Worm (Caenorhabditis elegans): ENCODE results near the gene ZK669.2.

The ZK669.2 gene

ce11 chrII:7921155-7921554, 16.8 kb downstream of the ZK669.2 start (continued):
- TF ChIP-seq lsy-2 (tag; optimal IDR thresholded peaks at IDR 0.05), result no peak
- no peak for TF ChIP-seq snpc-4 (tag; optimal IDR thresholded peaks at IDR 0.05)
- no peak for TF ChIP-seq fkh-4 (tag; optimal IDR thresholded peaks at IDR 0.05; ENCODE audit: borderline replicate concordance)
- no peak for TF ChIP-seq egl-27 (tag; optimal IDR thresholded peaks at IDR 0.05)
- TF ChIP-seq nhr-11 (tag; optimal IDR thresholded peaks at IDR 0.05), result no peak
- no peak for TF ChIP-seq sptf-1 (tag; optimal IDR thresholded peaks at IDR 0.05)
- TF ChIP-seq unc-98 (GFP tag; IDR thresholded peaks at IDR 0.05), result no peak
- TF ChIP-seq skn-1 (tag; optimal IDR thresholded peaks at IDR 0.05), result no peak

DNA sequence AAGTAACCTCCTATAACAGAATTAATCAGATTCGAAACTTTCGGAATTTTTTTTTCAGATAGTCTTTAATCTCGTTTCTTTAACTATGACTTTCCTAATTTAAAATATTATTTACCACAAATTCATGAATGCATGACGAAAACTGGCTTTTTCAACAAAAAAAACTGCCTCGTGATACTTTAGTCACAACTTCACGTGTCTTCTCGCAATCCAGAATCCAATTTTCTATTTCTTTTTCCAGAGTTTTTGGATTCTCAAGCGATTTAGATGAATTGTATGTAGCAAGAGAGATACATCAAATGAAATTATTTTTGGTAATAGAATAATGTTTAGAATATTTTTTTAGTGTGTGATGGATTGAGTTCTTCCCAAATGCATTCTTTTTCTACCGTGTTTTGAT, 17.8 kb downstream of the ZK669.2 start:
- TF ChIP-seq nhr-71 (tag; optimal IDR thresholded peaks at IDR 0.05) (peak; percentile 27), ceh-8 (GFP tag; optimal IDR thresholded peaks at IDR 0.05) (no peak), lin-14 (GFP tag; optimal IDR thresholded peaks at IDR 0.05) (peak; percentile 56), ceh-63 (GFP tag; optimal IDR thresholded peaks at IDR 0.05) (peak; percentile 44)

DNA sequence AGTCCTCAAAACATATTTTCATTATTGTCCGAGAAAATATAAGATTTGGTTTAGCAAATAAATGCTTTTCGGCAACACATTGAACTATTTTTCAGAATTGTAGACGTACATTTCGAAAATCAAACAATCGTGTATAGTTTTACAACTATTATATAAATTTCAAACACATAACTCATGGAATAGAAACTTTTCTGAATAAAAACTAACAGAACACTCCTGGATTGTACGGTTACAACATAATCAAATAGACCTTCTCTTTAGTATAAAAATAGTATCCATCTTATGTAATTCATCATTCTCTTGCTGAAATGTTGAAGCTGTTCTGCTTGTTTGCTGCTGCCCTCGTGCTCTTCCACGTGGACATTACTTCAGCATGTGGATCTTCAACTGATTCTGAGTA, 27.0 kb downstream of the ZK669.2 start, which contains the start of gene ZK675.4:
TSS of gene ZK675.4 (plus strand) at position 301 of the 400 bp plus-strand sequence.
- no peak for TF ChIP-seq nhr-12 (tag; optimal IDR thresholded peaks at IDR 0.05)
- TF ChIP-seq zip-4 (GFP tag; optimal IDR thresholded peaks at IDR 0.05), result no peak

DNA sequence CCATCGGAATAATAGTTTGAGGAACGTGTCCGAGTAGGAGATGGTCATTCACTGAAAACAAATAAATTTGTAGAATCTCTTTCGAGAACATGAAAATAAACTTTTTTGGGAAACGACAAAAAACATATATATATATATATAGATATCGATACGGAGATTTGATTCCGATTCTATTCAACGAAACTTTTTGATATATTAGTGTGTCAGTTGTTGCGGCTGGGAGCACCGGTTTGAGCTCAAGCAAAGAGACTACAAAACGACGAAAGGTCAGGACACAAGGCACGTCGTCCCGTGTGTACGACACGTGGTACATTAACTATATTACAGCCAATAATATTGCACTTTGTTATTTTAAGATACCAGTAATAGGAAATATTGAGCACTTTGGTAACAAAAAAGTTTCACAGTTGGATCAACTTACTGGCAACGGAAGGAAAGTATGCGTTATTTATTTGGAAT, 30.4 kb downstream of the ZK669.2 start, which contains the start of gene best-23:
TSS of gene best-23 (minus strand) at position 51 of the 459 bp plus-strand sequence.
- TF ChIP-seq aly-2 (tag; optimal IDR thresholded peaks at IDR 0.05), result no peak
- peak; percentile 61 for TF ChIP-seq nhr-19 (GFP tag; conservative IDR thresholded peaks at IDR 0.05)
- peak; percentile 36 for TF ChIP-seq ztf-4 (tag; optimal IDR thresholded peaks at IDR 0.05)
- TF ChIP-seq Y116A8C.19 (tag; optimal IDR thresholded peaks at IDR 0.05; ENCODE audit: borderline replicate concordance), result no peak
- peak; percentile 63 for TF ChIP-seq rnt-1 (tag; optimal IDR thresholded peaks at IDR 0.05)
- peak; percentile 2 to 26 for TF ChIP-seq lsy-2 (tag; optimal IDR thresholded peaks at IDR 0.05)
- no peak for TF ChIP-seq ceh-8 (GFP tag; optimal IDR thresholded peaks at IDR 0.05)
- TF ChIP-seq nhr-71 (tag; optimal IDR thresholded peaks at IDR 0.05), result peak; percentile 76
- TF ChIP-seq egl-27 (tag; optimal IDR thresholded peaks at IDR 0.05), result no peak
- TF ChIP-seq mab-9 (GFP tag; IDR thresholded peaks at IDR 0.05), result no peak
- peak; percentile 44 for TF ChIP-seq nhr-20 (tag; optimal IDR thresholded peaks at IDR 0.05)
- peak; percentile 28 for TF ChIP-seq snu-23 (GFP tag; optimal IDR thresholded peaks at IDR 0.05)
- no peak for TF ChIP-seq lin-15B (tag; optimal IDR thresholded peaks at IDR 0.05)
- no peak for TF ChIP-seq sup-37 (GFP tag; optimal IDR thresholded peaks at IDR 0.05)
- peak; percentile 66 for TF ChIP-seq lin-14 (GFP tag; optimal IDR thresholded peaks at IDR 0.05)

DNA sequence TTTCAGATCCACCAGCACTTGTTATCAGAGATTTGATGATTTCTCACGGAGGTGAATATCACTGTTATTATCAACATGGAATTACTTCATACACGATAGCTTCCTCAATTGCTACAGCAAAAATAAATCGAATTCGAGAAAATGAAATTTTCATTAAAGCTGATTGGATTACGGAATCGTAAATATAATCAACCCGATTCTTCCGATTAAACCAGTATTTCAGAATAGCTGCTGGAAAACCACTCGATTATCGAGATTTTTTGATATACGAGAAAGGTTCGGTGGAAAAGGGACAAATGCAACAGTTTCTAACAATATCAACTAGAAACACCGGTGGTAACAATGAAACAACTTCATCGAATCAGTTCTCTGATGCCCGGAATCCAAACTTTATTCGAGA, 36.0 kb downstream of the ZK669.2 start:
- no peak for TF ChIP-seq efl-1 (optimal IDR thresholded peaks at IDR 0.05)
- peak in 1 of 2 experiments; percentile 90 for TF ChIP-seq efl-1 (GFP tag; optimal IDR thresholded peaks at IDR 0.05 in 1 of 2)
- no peak for TF ChIP-seq alr-1 (tag; optimal IDR thresholded peaks at IDR 0.05; ENCODE audit: borderline replicate concordance)

DNA sequence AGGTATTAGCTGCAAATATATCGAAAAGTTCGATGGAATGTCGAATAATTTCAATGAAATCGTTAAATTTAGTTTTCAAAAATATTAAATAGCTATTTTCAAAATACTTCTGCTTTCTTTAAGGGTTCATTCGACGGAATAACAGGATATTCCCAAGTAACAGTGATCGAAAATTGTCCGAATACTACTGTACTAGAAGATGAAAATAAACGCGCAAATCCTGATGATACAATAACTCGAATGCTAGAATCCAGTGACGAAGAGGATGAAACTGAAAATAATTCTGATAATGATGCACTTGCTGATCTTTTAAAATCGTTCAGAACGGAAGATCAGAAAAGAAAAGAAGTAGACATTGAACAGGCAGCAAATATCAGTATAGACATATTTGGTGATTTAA, 37.2 kb downstream of the ZK669.2 start:
- TF ChIP-seq elt-2 (tag; optimal IDR thresholded peaks at IDR 0.05) (no peak), swsn-7 (tag; optimal IDR thresholded peaks at IDR 0.05) (no peak), mef-2 (tag; optimal IDR thresholded peaks at IDR 0.05) (no peak), nhr-20 (tag; optimal IDR thresholded peaks at IDR 0.05) (no peak), fkh-8 (tag; optimal IDR thresholded peaks at IDR 0.05) (no peak), tlp-1 (tag; optimal IDR thresholded peaks at IDR 0.05) (no peak), dsc-1 (tag; optimal IDR thresholded peaks at IDR 0.05) (no peak), unc-30 (tag; optimal IDR thresholded peaks at IDR 0.05) (no peak), fkh-4 (tag; optimal IDR thresholded peaks at IDR 0.05; ENCODE audit: borderline replicate concordance) (no peak), mep-1 (tag; optimal IDR thresholded peaks at IDR 0.05) (no peak), dpl-1 (GFP tag; optimal IDR thresholded peaks at IDR 0.05) (no peak), ces-1 (GFP tag; optimal IDR thresholded peaks at IDR 0.05) (no peak), ztf-11 (tag; optimal IDR thresholded peaks at IDR 0.05) (no peak), nhr-76 (tag; optimal IDR thresholded peaks at IDR 0.05) (no peak), unc-62 (GFP tag; optimal IDR thresholded peaks at IDR 0.05) (no peak), ama-1 (optimal IDR thresholded peaks at IDR 0.05) (no peak), elt-3 (tag; optimal IDR thresholded peaks at IDR 0.05) (no peak), nhr-11 (tag; optimal IDR thresholded peaks at IDR 0.05) (no peak), zip-4 (GFP tag; optimal IDR thresholded peaks at IDR 0.05) (no peak)
